Worm (Caenorhabditis elegans) whole organism, young adult: ENCODE measurements around the gene ZK643.2.
A peak's percentile ranks its signal among the peaks of the same experiment; 100 is the strongest.

Experiments
- B0035.1 ChIP-seq: sonication (generic microtip); optimal IDR thresholded peaks from 2 replicates; lab custom pipeline; 2016; ENCODE audit warnings: missing genetic modification characterization, mild to moderate bottlenecking, missing compliant biosample characterization, missing genotype, missing genetic modification reagents
- C17E4.6 ChIP-seq: fragments of 200-800 bp; sonication (Bioruptor generic); IDR thresholded peaks from 2 replicates; pipeline ENCODE4 v1.3.6; 2022; ENCODE audit warnings: missing genetic modification reagents, missing genetic modification characterization, missing compliant biosample characterization
- F22D6.2 ChIP-seq: sonication (generic microtip); optimal IDR thresholded peaks from 2 replicates; lab custom pipeline; 2016; ENCODE audit warnings: mild to moderate bottlenecking, missing genetic modification characterization, missing compliant biosample characterization
- F37B4.10 ChIP-seq: fragments of 200-800 bp; sonication (Bioruptor generic); IDR thresholded peaks from 2 replicates; pipeline ENCODE4 v1.3.6; 2022; ENCODE audit warnings: missing genetic modification characterization, missing compliant biosample characterization
- T07F8.4 ChIP-seq: sonication (generic microtip); optimal IDR thresholded peaks from 2 replicates; lab custom pipeline; 2016; ENCODE audit warnings: mild to moderate bottlenecking, missing genetic modification characterization, moderate library complexity, missing compliant biosample characterization
- T26A5.8 ChIP-seq: sonication (generic microtip); optimal IDR thresholded peaks from 2 replicates; lab custom pipeline; 2016; ENCODE audit warnings: missing genetic modification characterization, missing compliant biosample characterization
- Y53G8AR.9 ChIP-seq: fragments of 200-800 bp; sonication (Bioruptor generic); conservative IDR thresholded peaks from 2 replicates; pipeline ENCODE4 v1.3.6; 2022; ENCODE audit warnings: missing genetic modification reagents, missing genetic modification characterization, missing compliant biosample characterization
- Y56A3A.18 ChIP-seq: fragments of 200-800 bp; sonication (Bioruptor generic); IDR thresholded peaks from 2 replicates; pipeline ENCODE4 v1.3.6; 2022; ENCODE audit warnings: missing genetic modification reagents, missing genetic modification characterization, missing compliant biosample characterization
- Y67H2A.10 ChIP-seq: fragments of 200-800 bp; sonication (Bioruptor generic); conservative IDR thresholded peaks from 2 replicates; pipeline ENCODE4 v1.3.6; 2022; ENCODE audit warnings: missing genetic modification reagents, missing genetic modification characterization, missing compliant biosample characterization
- Y79H2A.3 ChIP-seq: fragments of 200-800 bp; sonication (Bioruptor generic); conservative IDR thresholded peaks from 2 replicates; pipeline ENCODE4 v1.3.6; 2022; ENCODE audit warnings: missing genetic modification reagents, missing genetic modification characterization, missing compliant biosample characterization
- ZK185.1 ChIP-seq: sonication (generic microtip); optimal IDR thresholded peaks from 2 replicates; lab custom pipeline; 2016; ENCODE audit warnings: mild to moderate bottlenecking, missing genetic modification characterization, missing compliant biosample characterization; ENCODE audit not compliant: poor library complexity, severe bottlenecking
- aptf-3 ChIP-seq: fragments of 200-800 bp; sonication (Bioruptor generic); IDR thresholded peaks from 2 replicates; pipeline ENCODE4 v1.3.6; 2022; ENCODE audit warnings: missing genetic modification characterization, missing compliant biosample characterization
- athp-1 ChIP-seq: sonication (generic microtip); optimal IDR thresholded peaks from 2 replicates; lab custom pipeline; 2017; ENCODE audit warnings: mild to moderate bottlenecking, missing genetic modification characterization, missing compliant biosample characterization
- bed-2 ChIP-seq: fragments of 200-800 bp; sonication (Bioruptor generic); IDR thresholded peaks from 2 replicates; pipeline ENCODE4 v1.3.6; 2022; ENCODE audit warnings: missing genetic modification reagents, missing genetic modification characterization, missing compliant biosample characterization
- ccch-3 ChIP-seq: fragments of 200-800 bp; sonication (Bioruptor generic); optimal IDR thresholded peaks from 2 replicates; lab custom pipeline; 2018; ENCODE audit warnings: mild to moderate bottlenecking, missing genetic modification characterization, missing compliant biosample characterization
- ceh-40 ChIP-seq: fragments of 200-800 bp; sonication (Bioruptor generic); IDR thresholded peaks from 2 replicates; pipeline ENCODE4 v1.3.6; 2022; ENCODE audit warnings: missing genetic modification characterization, missing compliant biosample characterization
- ceh-58 ChIP-seq: fragments of 200-800 bp; sonication (Bioruptor generic); IDR thresholded peaks from 2 replicates; pipeline ENCODE4 v1.3.6; 2022; ENCODE audit warnings: missing genetic modification characterization, missing compliant biosample characterization
- chd-7 ChIP-seq: sonication (generic microtip); optimal IDR thresholded peaks from 2 replicates; lab custom pipeline; 2016; ENCODE audit warnings: mild to moderate bottlenecking, missing genetic modification characterization, moderate library complexity, missing compliant biosample characterization
- die-1 ChIP-seq: sonication (generic microtip); optimal IDR thresholded peaks from 2 replicates; lab custom pipeline; 2016; ENCODE audit warnings: missing genotype, mild to moderate bottlenecking, missing genetic modification characterization, missing compliant biosample characterization
- dox-1 ChIP-seq: fragments of 200-800 bp; sonication (Bioruptor generic); IDR thresholded peaks from 2 replicates; pipeline ENCODE4 v1.3.6; 2022; ENCODE audit warnings: missing genetic modification reagents, missing genetic modification characterization, missing compliant biosample characterization
- dpff-1 ChIP-seq: sonication (generic microtip); optimal IDR thresholded peaks from 2 replicates; lab custom pipeline; 2017; ENCODE audit warnings: mild to moderate bottlenecking, missing genetic modification characterization, missing compliant biosample characterization
- dpl-1 ChIP-seq: fragments of 150-350 bp; optimal IDR thresholded peaks from 2 replicates; lab custom pipeline; 2014; ENCODE audit warnings: missing biosample characterization, missing genetic modification reagents, missing genetic modification characterization
- egl-44 ChIP-seq: fragments of 200-800 bp; sonication (Bioruptor generic); IDR thresholded peaks from 2 replicates; pipeline ENCODE4 v1.3.6; 2022; ENCODE audit warnings: missing genetic modification reagents, missing genetic modification characterization, missing compliant biosample characterization
- ekl-4 ChIP-seq: fragments of 200-800 bp; sonication (Bioruptor generic); IDR thresholded peaks from 2 replicates; pipeline ENCODE4 v1.3.6; 2022; ENCODE audit warnings: missing genetic modification reagents, missing genetic modification characterization, missing compliant biosample characterization
- hlh-26 ChIP-seq: fragments of 200-800 bp; sonication (Bioruptor generic); conservative IDR thresholded peaks from 2 replicates; pipeline ENCODE4 v1.3.6; 2022; ENCODE audit warnings: missing genetic modification reagents, missing genetic modification characterization, missing compliant biosample characterization
- hmg-1.2 ChIP-seq: fragments of 200-800 bp; sonication (Bioruptor generic); IDR thresholded peaks from 2 replicates; pipeline ENCODE4 v1.3.6; 2022; ENCODE audit warnings: missing genetic modification reagents, missing genetic modification characterization, missing compliant biosample characterization
- hmg-20 ChIP-seq: fragments of 200-800 bp; sonication (Bioruptor generic); IDR thresholded peaks from 2 replicates; pipeline ENCODE4 v1.3.6; 2022; ENCODE audit warnings: missing genetic modification reagents, missing genetic modification characterization, missing compliant biosample characterization
- hrde-1 ChIP-seq: sonication (generic microtip); optimal IDR thresholded peaks from 2 replicates; lab custom pipeline; 2016; ENCODE audit warnings: missing genetic modification characterization, mild to moderate bottlenecking, missing compliant biosample characterization, moderate library complexity, missing genotype, missing genetic modification reagents, borderline replicate concordance
- lag-1 ChIP-seq: fragments of 200-800 bp; sonication (Bioruptor generic); IDR thresholded peaks from 2 replicates; pipeline ENCODE4 v1.3.6; 2022; ENCODE audit warnings: missing genetic modification reagents, missing genetic modification characterization, missing compliant biosample characterization
- let-526 ChIP-seq: fragments of 200-800 bp; sonication (Bioruptor generic); IDR thresholded peaks from 2 replicates; pipeline ENCODE4 v1.3.6; 2022; ENCODE audit warnings: missing genetic modification reagents, missing genetic modification characterization, missing compliant biosample characterization
- lin-54 ChIP-seq: fragments of 200-800 bp; sonication (Bioruptor generic); optimal IDR thresholded peaks from 2 replicates; lab custom pipeline; 2018; ENCODE audit warnings: mild to moderate bottlenecking, missing genetic modification characterization, missing compliant biosample characterization
- madf-6 ChIP-seq: fragments of 200-800 bp; sonication (Bioruptor generic); IDR thresholded peaks from 2 replicates; pipeline ENCODE4 v1.3.6; 2022; ENCODE audit warnings: missing genetic modification reagents, missing genetic modification characterization, missing compliant biosample characterization
- mcd-1 ChIP-seq: fragments of 200-800 bp; sonication (Bioruptor generic); IDR thresholded peaks from 2 replicates; pipeline ENCODE4 v1.3.6; 2022; ENCODE audit warnings: missing genetic modification reagents, missing genetic modification characterization, missing compliant biosample characterization
- nfya-1 ChIP-seq: sonication (generic microtip); optimal IDR thresholded peaks from 2 replicates; lab custom pipeline; 2017; ENCODE audit warnings: antibody characterized with exemption, missing compliant biosample characterization, missing genetic modification characterization, borderline replicate concordance; ENCODE audit not compliant: insufficient read depth
- nhr-120 ChIP-seq: fragments of 200-800 bp; sonication (Bioruptor generic); IDR thresholded peaks from 2 replicates; pipeline ENCODE4 v1.3.6; 2022; ENCODE audit warnings: missing genetic modification characterization, missing compliant biosample characterization
- nhr-27 ChIP-seq: fragments of 200-800 bp; sonication (Bioruptor generic); optimal IDR thresholded peaks from 2 replicates; lab custom pipeline; 2018; ENCODE audit warnings: mild to moderate bottlenecking, missing genetic modification characterization, moderate library complexity, missing compliant biosample characterization
- nhr-90 ChIP-seq: sonication (generic microtip); optimal IDR thresholded peaks from 2 replicates; lab custom pipeline; 2016; ENCODE audit warnings: missing genotype, mild to moderate bottlenecking, missing genetic modification characterization, missing compliant biosample characterization
- pbrm-1 ChIP-seq: fragments of 200-800 bp; sonication (Bioruptor generic); IDR thresholded peaks from 2 replicates; pipeline ENCODE4 v1.3.6; 2022; ENCODE audit warnings: missing genetic modification reagents, missing genetic modification characterization, missing compliant biosample characterization
- rpc-1 ChIP-seq, 2 experiments: fragments of 150-350 bp in 1 of 2; sonication (generic microtip) in 1 of 2; optimal IDR thresholded peaks; 2 replicates each; lab custom pipeline; 2014 to 2018; ENCODE audit warnings: missing biosample characterization in 1 of 2, missing genetic modification characterization in 1 of 2, missing genetic modification reagents in 1 of 2, missing genotype in 1 of 2
- snpc-1.1 ChIP-seq: sonication (generic microtip); optimal IDR thresholded peaks from 2 replicates; lab custom pipeline; 2017; ENCODE audit warnings: missing genetic modification characterization, mild to moderate bottlenecking, missing compliant biosample characterization, antibody characterized with exemption, moderate library complexity, missing genotype, missing genetic modification reagents; ENCODE audit not compliant: insufficient read depth
- snpc-3.4 ChIP-seq: sonication (generic microtip); optimal IDR thresholded peaks from 2 replicates; lab custom pipeline; 2017; ENCODE audit warnings: missing genetic modification characterization, mild to moderate bottlenecking, missing compliant biosample characterization, antibody characterized with exemption, moderate library complexity, missing genotype, missing genetic modification reagents
- tbp1 ChIP-seq: fragments of 200-800 bp; sonication (Bioruptor generic); optimal IDR thresholded peaks from 2 replicates; lab custom pipeline; 2018; ENCODE audit warnings: mild to moderate bottlenecking, missing genetic modification characterization, missing compliant biosample characterization
- tbx-9 ChIP-seq: sonication (generic microtip); optimal IDR thresholded peaks from 2 replicates; lab custom pipeline; 2016; ENCODE audit warnings: borderline replicate concordance, missing genetic modification characterization, inconsistent platforms, missing compliant biosample characterization
- unc-62 ChIP-seq: fragments of 150-350 bp; optimal IDR thresholded peaks from 2 replicates; lab custom pipeline; 2014; ENCODE audit warnings: missing biosample characterization, missing genetic modification reagents, missing genetic modification characterization
- ztf-3 ChIP-seq: fragments of 200-800 bp; sonication (Bioruptor generic); optimal IDR thresholded peaks from 2 replicates; lab custom pipeline; 2018; ENCODE audit warnings: mild to moderate bottlenecking, missing genetic modification characterization, missing compliant biosample characterization

ZK643.2 gene

ce11 chrIII:8984960-8985359 lies 28.6 kb downstream of the ZK643.2 start (continued):
- TF ChIP-seq Y67H2A.10 (no peak), Y56A3A.18 (GFP tag; lab: Robert Waterston, UW) (0 out of 2 replicates have a peak, but pooled peaks have one; percentile 61), snpc-1.1 (tag; lab: Kevin White, UChicago) (no peak), ekl-4 (GFP tag; lab: Robert Waterston, UW) (no peak), pbrm-1 (GFP tag; lab: Robert Waterston, UW) (no peak), lag-1 (GFP tag; lab: Robert Waterston, UW) (no peak), tbp1 (peak; percentile 15), ceh-58 (GFP tag; lab: Robert Waterston, UW) (no peak), C17E4.6 (GFP tag; lab: Robert Waterston, UW) (no peak), nhr-27 (tag; lab: Kevin White, UChicago) (no peak), ZK185.1 (tag; lab: Kevin White, UChicago) (no peak), hrde-1 (no peak), dox-1 (GFP tag; lab: Robert Waterston, UW) (0 out of 2 replicates have a peak, but pooled peaks have one; percentile 27), tbx-9 (tag; lab: Kevin White, UChicago) (no peak), rpc-1 (optimal IDR thresholded peaks at IDR 0.05; lab: Kevin White, UChicago) (no peak), rpc-1 (tag; optimal IDR thresholded peaks at IDR 0.05; lab: Kevin White, UChicago) (no peak), mcd-1 (GFP tag; lab: Robert Waterston, UW) (no peak), Y53G8AR.9 (GFP tag; lab: Robert Waterston, UW) (no peak), let-526 (no peak), die-1 (tag; lab: Kevin White, UChicago) (no peak), madf-6 (GFP tag; lab: Robert Waterston, UW) (no peak), aptf-3 (no peak), T26A5.8 (no peak), snpc-3.4 (tag; lab: Kevin White, UChicago) (no peak), ztf-3 (no peak), nfya-1 (tag; lab: Kevin White, UChicago) (no peak), ccch-3 (GFP tag; lab: Kevin White, UChicago) (no peak), ceh-40 (GFP tag; lab: Robert Waterston, UW) (no peak), bed-2 (GFP tag; lab: Robert Waterston, UW) (no peak), nhr-120 (GFP tag; lab: Robert Waterston, UW) (no peak), egl-44 (GFP tag; lab: Robert Waterston, UW) (no peak), F37B4.10 (GFP tag; lab: Robert Waterston, UW) (no peak), unc-62 (GFP tag; lab: Kevin White, UChicago) (no peak), hlh-26 (no peak), athp-1 (no peak), T07F8.4 (tag; lab: Kevin White, UChicago) (no peak), Y79H2A.3 (no peak), dpff-1 (tag; lab: Kevin White, UChicago) (no peak), nhr-90 (tag; lab: Kevin White, UChicago) (no peak), hmg-20 (no peak), F22D6.2 (no peak), chd-7 (tag; lab: Kevin White, UChicago) (peak; percentile 10), dpl-1 (GFP tag; lab: Kevin White, UChicago) (no peak), B0035.1 (tag; lab: Kevin White, UChicago) (no peak), lin-54 (GFP tag; lab: Kevin White, UChicago) (no peak), hmg-1.2 (peak; percentile 70)
